Worm (Caenorhabditis elegans) whole organism, midembryonic: ENCODE data around the gene fbxc-52.

Experiments
- T22C8.4 ChIP-seq: fragments of 200-800 bp; sonication (Bioruptor generic); IDR thresholded peaks from 2 replicates; pipeline ENCODE4 v1.3.6; 2022; ENCODE audit warnings: missing genetic modification characterization, missing compliant biosample characterization
- cog-1 ChIP-seq: sonication (generic microtip); optimal IDR thresholded peaks from 2 replicates; lab custom pipeline; 2016; ENCODE audit warnings: missing genetic modification characterization, missing compliant biosample characterization
- flt-1 ChIP-seq: fragments of 200-800 bp; sonication (Bioruptor generic); IDR thresholded peaks from 2 replicates; pipeline ENCODE4 v1.3.6; 2022; ENCODE audit warnings: missing genetic modification characterization, missing compliant biosample characterization
- klf-2 ChIP-seq: fragments of 200-800 bp; sonication (Bioruptor generic); conservative IDR thresholded peaks from 2 replicates; pipeline ENCODE4 v1.3.6; 2022; ENCODE audit warnings: missing genetic modification reagents, missing genetic modification characterization, missing compliant biosample characterization
- med-1 ChIP-seq: sonication (generic microtip); optimal IDR thresholded peaks from 2 replicates; lab custom pipeline; 2017; ENCODE audit warnings: missing genetic modification characterization, mild to moderate bottlenecking, missing compliant biosample characterization, antibody characterized with exemption, missing genetic modification reagents; ENCODE audit not compliant: insufficient read depth
- ref-1 ChIP-seq: fragments of 200-800 bp; sonication (Bioruptor generic); conservative IDR thresholded peaks from 2 replicates; pipeline ENCODE4 v1.3.6; 2022; ENCODE audit warnings: missing genetic modification reagents, missing genetic modification characterization, missing compliant biosample characterization
- tab-1 ChIP-seq: fragments of 200-800 bp; sonication (Bioruptor generic); IDR thresholded peaks from 2 replicates; pipeline ENCODE4 v1.3.6; 2022; ENCODE audit warnings: missing genetic modification characterization, missing compliant biosample characterization
- ztf-23 ChIP-seq: fragments of 200-800 bp; sonication (Bioruptor generic); IDR thresholded peaks from 2 replicates; pipeline ENCODE4 v1.3.6; 2022; ENCODE audit warnings: missing genetic modification reagents, missing genetic modification characterization, missing compliant biosample characterization
- ztf-29 ChIP-seq: fragments of 200-800 bp; sonication (Bioruptor generic); IDR thresholded peaks from 2 replicates; pipeline ENCODE4 v1.3.6; 2022; ENCODE audit warnings: missing genetic modification reagents, missing genetic modification characterization, missing compliant biosample characterization

Gene fbxc-52

ce11 chrII:3716961-3717360, at the start of gene fbxc-52:
Gene fbxc-52, plus strand, starts transcription at chrII:3717261.
- no peak for TF ChIP-seq cog-1 (tag; lab: Kevin White, UChicago)
- no peak for TF ChIP-seq tab-1 (GFP tag; lab: Robert Waterston, UW)
- TF ChIP-seq T22C8.4 (GFP tag; lab: Robert Waterston, UW) = no peak
- TF ChIP-seq flt-1 (GFP tag; lab: Robert Waterston, UW) = no peak
- no peak for TF ChIP-seq ref-1
- no peak for TF ChIP-seq klf-2 (GFP tag; lab: Robert Waterston, UW)
- no peak for TF ChIP-seq med-1 (GFP tag; lab: Kevin White, UChicago)
- TF ChIP-seq ztf-23 (GFP tag; lab: Robert Waterston, UW) = no peak

ce11 chrII:3669315-3669714, 47.7 kb upstream of the fbxc-52 start, which contains the start of gene srx-97:
Gene srx-97, minus strand, starts transcription at chrII:3669415.
- TF ChIP-seq ztf-23 (GFP tag; lab: Robert Waterston, UW) (no peak), ztf-29 (GFP tag; lab: Robert Waterston, UW) (no peak), ref-1 (no peak), klf-2 (GFP tag; lab: Robert Waterston, UW) (no peak), cog-1 (tag; lab: Kevin White, UChicago) (no peak), tab-1 (GFP tag; lab: Robert Waterston, UW) (no peak)

ce11 chrII:3670956-3671355, 46.1 kb upstream of the fbxc-52 start, which contains the start of gene srx-98:
Gene srx-98, minus strand, starts transcription at chrII:3671056.
- TF ChIP-seq flt-1 (GFP tag; lab: Robert Waterston, UW) (no peak), cog-1 (tag; lab: Kevin White, UChicago) (no peak), ztf-23 (GFP tag; lab: Robert Waterston, UW) (no peak), med-1 (GFP tag; lab: Kevin White, UChicago) (no peak), ztf-29 (GFP tag; lab: Robert Waterston, UW) (no peak)

ce11 chrII:3673493-3673892, 43.6 kb upstream of the fbxc-52 start, which contains the start of gene sea-1:
Gene sea-1, minus strand, starts transcription at chrII:3673593.
- TF ChIP-seq T22C8.4 (GFP tag; lab: Robert Waterston, UW) (no peak), ref-1 (no peak), flt-1 (GFP tag; lab: Robert Waterston, UW) (no peak), ztf-23 (GFP tag; lab: Robert Waterston, UW) (no peak), ztf-29 (GFP tag; lab: Robert Waterston, UW) (no peak), tab-1 (GFP tag; lab: Robert Waterston, UW) (no peak), klf-2 (GFP tag; lab: Robert Waterston, UW) (no peak), cog-1 (tag; lab: Kevin White, UChicago) (no peak), med-1 (GFP tag; lab: Kevin White, UChicago) (no peak)

ce11 chrII:3675176-3675575, 41.9 kb upstream of the fbxc-52 start, which contains the start of gene F19B10.2:
Gene F19B10.2, plus strand, starts transcription at chrII:3675476.
- TF ChIP-seq klf-2 (GFP tag; lab: Robert Waterston, UW) (no peak), ztf-29 (GFP tag; lab: Robert Waterston, UW) (no peak), flt-1 (GFP tag; lab: Robert Waterston, UW) (no peak), cog-1 (tag; lab: Kevin White, UChicago) (no peak), ref-1 (no peak), tab-1 (GFP tag; lab: Robert Waterston, UW) (no peak), T22C8.4 (GFP tag; lab: Robert Waterston, UW) (no peak), ztf-23 (GFP tag; lab: Robert Waterston, UW) (no peak), med-1 (GFP tag; lab: Kevin White, UChicago) (no peak)

- TF ChIP-seq T22C8.4 (GFP tag; lab: Robert Waterston, UW) (no peak), cog-1 (tag; lab: Kevin White, UChicago) (no peak), ztf-29 (GFP tag; lab: Robert Waterston, UW) (no peak), klf-2 (GFP tag; lab: Robert Waterston, UW) (no peak), med-1 (GFP tag; lab: Kevin White, UChicago) (no peak), flt-1 (GFP tag; lab: Robert Waterston, UW) (no peak), ztf-23 (GFP tag; lab: Robert Waterston, UW) (no peak), tab-1 (GFP tag; lab: Robert Waterston, UW) (no peak), ref-1 (no peak)
Observed at ce11 chrII:3678978-3679377, 38.1 kb upstream of the fbxc-52 start.

ce11 chrII:3680366-3680765, 36.7 kb upstream of the fbxc-52 start:
- TF ChIP-seq ztf-29 (GFP tag; lab: Robert Waterston, UW) = no peak
- TF ChIP-seq flt-1 (GFP tag; lab: Robert Waterston, UW) = no peak
- no peak for TF ChIP-seq T22C8.4 (GFP tag; lab: Robert Waterston, UW)
- TF ChIP-seq tab-1 (GFP tag; lab: Robert Waterston, UW) = no peak

ce11 chrII:3681365-3682083, 35.5 kb upstream of the fbxc-52 start, which contains the start of gene F19B10.10:
Gene F19B10.10, minus strand, starts transcription at chrII:3681415.
- TF ChIP-seq ref-1 (no peak), klf-2 (GFP tag; lab: Robert Waterston, UW) (no peak), flt-1 (GFP tag; lab: Robert Waterston, UW) (no peak)

ce11 chrII:3682770-3683234, 34.3 kb upstream of the fbxc-52 start, which contains the start of gene F19B10.1:
Gene F19B10.1, plus strand, starts transcription at chrII:3683184.
- TF ChIP-seq ztf-23 (GFP tag; lab: Robert Waterston, UW) = no peak
- no peak for TF ChIP-seq flt-1 (GFP tag; lab: Robert Waterston, UW)
- TF ChIP-seq ztf-29 (GFP tag; lab: Robert Waterston, UW) = no peak
- TF ChIP-seq ref-1 = no peak
- TF ChIP-seq med-1 (GFP tag; lab: Kevin White, UChicago) = no peak
- no peak for TF ChIP-seq klf-2 (GFP tag; lab: Robert Waterston, UW)
- no peak for TF ChIP-seq T22C8.4 (GFP tag; lab: Robert Waterston, UW)
- TF ChIP-seq tab-1 (GFP tag; lab: Robert Waterston, UW) = no peak
- TF ChIP-seq cog-1 (tag; lab: Kevin White, UChicago) = no peak
